4 fruit fly cellular contexts compared by ENCODE assay signal in genomic region chr2L:5772262-5772661, dm6.
A peak's percentile ranks its signal among the peaks of the same experiment; 100 is the strongest.
TF ChIP-seq lines count a peak whose summit lies in the region.

No protein-coding gene starts in this region.

- TF ChIP-seq CTCF in whole organism, embryonic (GFP tag; optimal IDR thresholded peaks at IDR 0.05; lab: Kevin White, UChicago): no peak

TF ChIP-seq in whole organism, adult, 20 proteins besides CTCF, POLR2A, EP300 and RAD21:
- TF ChIP-seq CG7045 (GFP tag; optimal IDR thresholded peaks at IDR 0.05; lab: Kevin White, UChicago) (no peak), ovo (GFP tag; optimal IDR thresholded peaks at IDR 0.05; lab: Kevin White, UChicago) (no peak), CG12768 (GFP tag; optimal IDR thresholded peaks at IDR 0.05; lab: Kevin White, UChicago) (no peak), CG33017 (tag; optimal IDR thresholded peaks at IDR 0.05; lab: Kevin White, UChicago) (no peak), CG14711 (tag; optimal IDR thresholded peaks at IDR 0.05; lab: Kevin White, UChicago) (no peak), cic (GFP tag; optimal IDR thresholded peaks at IDR 0.05; lab: Kevin White, UChicago) (peak; percentile 12), CG11617 (GFP tag; optimal IDR thresholded peaks at IDR 0.05; lab: Kevin White, UChicago) (no peak), kay (GFP tag; lab: Kevin White, UChicago; ENCODE audit: borderline replicate concordance) (no peak), tj (GFP tag; optimal IDR thresholded peaks at IDR 0.05; lab: Kevin White, UChicago) (no peak)

TF ChIP-seq in whole organism, embryonic, 481 proteins besides CTCF, POLR2A, EP300 and RAD21:
- TF ChIP-seq unpg (GFP tag; optimal IDR thresholded peaks at IDR 0.05; lab: Kevin White, UChicago) (no peak), Hmx (GFP tag; optimal IDR thresholded peaks at IDR 0.05; lab: Kevin White, UChicago) (no peak), esg (GFP tag; conservative IDR thresholded peaks at IDR 0.05; lab: Robert Waterston, UW) (no peak), Chrac-16 (GFP tag; optimal IDR thresholded peaks at IDR 0.05; lab: Kevin White, UChicago) (no peak), gcm (GFP tag; optimal IDR thresholded peaks at IDR 0.05; lab: Kevin White, UChicago) (peak; percentile 46), ranshi (GFP tag; IDR thresholded peaks at IDR 0.05; lab: Robert Waterston, UW) (no peak), CG8478 (optimal IDR thresholded peaks at IDR 0.05; lab: Kevin White, UChicago) (no peak), CG2199 (GFP tag; IDR thresholded peaks at IDR 0.05; lab: Robert Waterston, UW) (0 out of 3 replicates have a peak, but pooled peaks have one; percentile 52), exex (tag; optimal IDR thresholded peaks at IDR 0.05; lab: Kevin White, UChicago) (peak; percentile 11)

TF ChIP-seq in whole organism, prepupa, 60 proteins besides CTCF, POLR2A, EP300 and RAD21:
- peak; percentile 34 for TF ChIP-seq Eip78C (GFP tag; lab: Kevin White, UChicago)
- TF ChIP-seq dsx (GFP tag; optimal IDR thresholded peaks at IDR 0.05; lab: Kevin White, UChicago; ENCODE audit: poor library complexity, severe bottlenecking): no peak
TF ChIP-seq in whole organism, prepupa: peak in this region for 1.

TF ChIP-seq in whole organism, wandering third instar larva, 38 proteins besides CTCF, POLR2A, EP300 and RAD21:
- TF ChIP-seq brk (GFP tag; optimal IDR thresholded peaks at IDR 0.05; lab: Kevin White, UChicago): no peak
- no peak for TF ChIP-seq Abd-B (GFP tag; optimal IDR thresholded peaks at IDR 0.05; lab: Kevin White, UChicago)
- TF ChIP-seq usp (GFP tag; optimal IDR thresholded peaks at IDR 0.05; lab: Kevin White, UChicago): no peak
- TF ChIP-seq Rel (GFP tag; optimal IDR thresholded peaks at IDR 0.05; lab: Kevin White, UChicago): no peak
- peak; percentile 64 for TF ChIP-seq Rel (tag; optimal IDR thresholded peaks at IDR 0.05; lab: Kevin White, UChicago)
- no peak for TF ChIP-seq OdsH (GFP tag; optimal IDR thresholded peaks at IDR 0.05; lab: Kevin White, UChicago)
